Worm (Caenorhabditis elegans): ENCODE measurements around the gene ptp-2.

Gene ptp-2

DNA sequence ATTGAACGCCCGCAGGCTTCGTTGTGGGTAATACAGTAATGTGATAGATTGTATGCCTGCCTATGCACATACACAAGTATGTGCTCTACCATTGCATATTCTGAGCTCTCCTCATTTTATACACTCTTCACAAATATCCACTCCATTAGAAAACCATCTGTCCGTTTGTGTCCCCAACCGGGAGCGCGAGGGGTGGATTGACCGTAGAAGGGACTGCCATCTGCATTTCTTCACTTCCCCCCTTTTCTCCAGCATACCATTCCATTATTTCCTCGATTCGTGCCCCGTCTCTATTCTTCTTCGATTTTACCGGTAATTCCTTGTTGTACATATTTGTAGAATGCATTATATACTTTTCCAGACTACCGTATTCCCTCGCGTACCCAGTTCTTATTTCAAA lies 14.7 kb downstream of the ptp-2 start:
- TF ChIP-seq F39B2.1 (GFP tag; IDR thresholded peaks at IDR 0.05) (no peak), chd-7 (tag; optimal IDR thresholded peaks at IDR 0.05) (peak; percentile 12), dox-1 (GFP tag; IDR thresholded peaks at IDR 0.05) (0 out of 2 replicates have a peak, but pooled peaks have one; percentile 6), ztf-18 (tag; optimal IDR thresholded peaks at IDR 0.05) (no peak), F37B4.10 (GFP tag; IDR thresholded peaks at IDR 0.05) (no peak), mes-4 (tag; optimal IDR thresholded peaks at IDR 0.05) (no peak), D2030.7 (GFP tag; IDR thresholded peaks at IDR 0.05) (no peak), fkh-3 (tag; optimal IDR thresholded peaks at IDR 0.05) (no peak), hsf-1 (GFP tag; IDR thresholded peaks at IDR 0.05) (no peak), B0019.2 (GFP tag; conservative IDR thresholded peaks at IDR 0.05) (no peak), K11D2.4 (GFP tag; IDR thresholded peaks at IDR 0.05) (no peak)

DNA sequence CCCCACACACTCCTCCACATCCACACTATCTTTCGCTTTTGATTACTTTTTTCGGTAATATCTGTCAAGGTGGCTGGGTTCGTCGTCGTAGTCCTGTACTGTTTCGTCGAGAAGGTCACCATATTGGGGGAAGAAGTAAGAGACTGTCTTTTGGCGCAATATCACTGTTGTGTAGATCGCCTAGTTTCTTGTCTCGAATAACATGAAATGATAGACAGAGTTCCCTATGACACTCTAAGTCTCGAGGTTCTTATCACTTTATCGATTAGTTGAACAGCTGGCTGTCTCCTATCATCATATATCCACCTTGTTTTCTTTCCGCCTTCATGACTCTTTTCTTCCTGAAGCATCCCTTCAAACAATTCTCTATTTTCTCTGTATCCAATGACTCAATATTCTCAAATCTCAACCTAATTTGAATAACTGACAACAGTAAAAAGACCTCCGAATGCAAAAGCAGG lies 15.5 kb downstream of the ptp-2 start:
- TF ChIP-seq Y67H2A.10 (GFP tag; conservative IDR thresholded peaks at IDR 0.05) = no peak
- TF ChIP-seq efl-1 (GFP tag; optimal IDR thresholded peaks at IDR 0.05) = no peak
- TF ChIP-seq cebp-1 (GFP tag; IDR thresholded peaks at IDR 0.05) = no peak
- peak; percentile 7 for TF ChIP-seq cebp-1 (tag; optimal IDR thresholded peaks at IDR 0.05)
- 0 out of 2 replicates have a peak, but pooled peaks have one; percentile 19 for TF ChIP-seq aptf-2 (GFP tag; conservative IDR thresholded peaks at IDR 0.05)
- no peak for TF ChIP-seq ztf-22 (GFP tag; optimal IDR thresholded peaks at IDR 0.05)

- TF ChIP-seq sptf-2 (GFP tag; optimal IDR thresholded peaks at IDR 0.05) (no peak), snpc-1.1 (tag; optimal IDR thresholded peaks at IDR 0.05; ENCODE audit: insufficient read depth) (no peak), ceh-79 (tag; optimal IDR thresholded peaks at IDR 0.05) (no peak), K11D2.4 (GFP tag; IDR thresholded peaks at IDR 0.05) (no peak), nhr-80 (tag; optimal IDR thresholded peaks at IDR 0.05) (peak; percentile 79), atf-7 (tag; optimal IDR thresholded peaks at IDR 0.05) (peak; percentile 23), efl-1 (GFP tag; optimal IDR thresholded peaks at IDR 0.05) (no peak), zim-3 (tag; optimal IDR thresholded peaks at IDR 0.05) (no peak), B0035.1 (tag; optimal IDR thresholded peaks at IDR 0.05) (no peak), ets-4 (GFP tag; optimal IDR thresholded peaks at IDR 0.05) (peak; percentile 22), xnd-1 (tag; optimal IDR thresholded peaks at IDR 0.05) (no peak), madf-8 (GFP tag; conservative IDR thresholded peaks at IDR 0.05) (no peak), T07F8.4 (tag; optimal IDR thresholded peaks at IDR 0.05) (no peak), let-607 (tag; optimal IDR thresholded peaks at IDR 0.05) (peak; percentile 58 to 88), egl-44 (GFP tag; IDR thresholded peaks at IDR 0.05) (peak; percentile 70; the same call in 1 of the 2 replicates), F10E7.11 (tag; optimal IDR thresholded peaks at IDR 0.05) (no peak), nhr-179 (tag; optimal IDR thresholded peaks at IDR 0.05) (no peak), chd-7 (tag; optimal IDR thresholded peaks at IDR 0.05) (peak; percentile 30), tbx-9 (tag; optimal IDR thresholded peaks at IDR 0.05; ENCODE audit: borderline replicate concordance) (no peak), B0336.3 (GFP tag; IDR thresholded peaks at IDR 0.05) (no peak), somi-1 (GFP tag; optimal IDR thresholded peaks at IDR 0.05) (no peak), egl-18 (GFP tag; IDR thresholded peaks at IDR 0.05) (no peak), fkh-3 (tag; optimal IDR thresholded peaks at IDR 0.05) (no peak), hmg-20 (GFP tag; IDR thresholded peaks at IDR 0.05) (no peak), dpl-1 (GFP tag; optimal IDR thresholded peaks at IDR 0.05) (no peak), lin-26 (GFP tag; IDR thresholded peaks at IDR 0.05) (no peak), attf-5 (GFP tag; optimal IDR thresholded peaks at IDR 0.05) (peak; percentile 19), sea-2 (GFP tag; IDR thresholded peaks at IDR 0.05) (no peak), let-526 (GFP tag; IDR thresholded peaks at IDR 0.05) (no peak), Y95B8A.8 (GFP tag; IDR thresholded peaks at IDR 0.05) (no peak), cebp-1 (GFP tag; IDR thresholded peaks at IDR 0.05) (no peak), cebp-1 (tag; optimal IDR thresholded peaks at IDR 0.05) (peak; percentile 33), nfyb-1 (GFP tag; IDR thresholded peaks at IDR 0.05) (0 out of 2 replicates have a peak, but pooled peaks have one; percentile 8), mes-4 (tag; optimal IDR thresholded peaks at IDR 0.05) (no peak), lin-54 (GFP tag; optimal IDR thresholded peaks at IDR 0.05) (no peak), unc-62 (GFP tag; optimal IDR thresholded peaks at IDR 0.05) (peak; percentile 58)
These were observed 17.6 kb downstream of the ptp-2 start for ce11 chrII:5936009-5936408.

All from whole organism, young adult.